Fruit fly (Drosophila melanogaster): ENCODE measurements around the gene Deaf1.

Gene Deaf1

dm6 chr3L:19833227-19833626 lies 15.3 kb downstream of the Deaf1 start (continued):
- TF ChIP-seq dac (GFP tag; optimal IDR thresholded peaks at IDR 0.05) (no peak), CG8319 (GFP tag; optimal IDR thresholded peaks at IDR 0.05) (no peak), CG32006 (GFP tag; optimal IDR thresholded peaks at IDR 0.05) (no peak), dsx (GFP tag; optimal IDR thresholded peaks at IDR 0.05; ENCODE audit: poor library complexity, severe bottlenecking) (no peak), Ets21C (GFP tag; optimal IDR thresholded peaks at IDR 0.05) (no peak), CG4318 (GFP tag; optimal IDR thresholded peaks at IDR 0.05) (no peak), CG9139 (GFP tag; optimal IDR thresholded peaks at IDR 0.05) (no peak), CG8119 (GFP tag; IDR thresholded peaks at IDR 0.05) (peak; percentile 22; the same call in 1 of the 3 replicates), Eip75B (GFP tag; optimal IDR thresholded peaks at IDR 0.05) (no peak), CG15336 (GFP tag; IDR thresholded peaks at IDR 0.05) (0 out of 2 replicates have a peak, but pooled peaks have one; percentile 12), CG16779 (tag; optimal IDR thresholded peaks at IDR 0.05) (no peak), CG1621 (tag; optimal IDR thresholded peaks at IDR 0.05) (no peak), fd59A (GFP tag; optimal IDR thresholded peaks at IDR 0.05) (no peak), Gug (GFP tag; IDR thresholded peaks at IDR 0.05) (no peak), CG3032 (tag; optimal IDR thresholded peaks at IDR 0.05) (no peak), Lpt (GFP tag; optimal IDR thresholded peaks at IDR 0.05) (no peak), Hr4 (GFP tag; optimal IDR thresholded peaks at IDR 0.05) (no peak), cyc (GFP tag; optimal IDR thresholded peaks at IDR 0.05) (no peak), CG31627 (GFP tag; optimal IDR thresholded peaks at IDR 0.05) (no peak), esn (GFP tag; optimal IDR thresholded peaks at IDR 0.05) (peak; percentile 54), spab (GFP tag; optimal IDR thresholded peaks at IDR 0.05) (no peak), vri (GFP tag; optimal IDR thresholded peaks at IDR 0.05) (no peak), Hr39 (GFP tag; optimal IDR thresholded peaks at IDR 0.05) (no peak), CG34406 (GFP tag; optimal IDR thresholded peaks at IDR 0.05) (no peak)

DNA sequence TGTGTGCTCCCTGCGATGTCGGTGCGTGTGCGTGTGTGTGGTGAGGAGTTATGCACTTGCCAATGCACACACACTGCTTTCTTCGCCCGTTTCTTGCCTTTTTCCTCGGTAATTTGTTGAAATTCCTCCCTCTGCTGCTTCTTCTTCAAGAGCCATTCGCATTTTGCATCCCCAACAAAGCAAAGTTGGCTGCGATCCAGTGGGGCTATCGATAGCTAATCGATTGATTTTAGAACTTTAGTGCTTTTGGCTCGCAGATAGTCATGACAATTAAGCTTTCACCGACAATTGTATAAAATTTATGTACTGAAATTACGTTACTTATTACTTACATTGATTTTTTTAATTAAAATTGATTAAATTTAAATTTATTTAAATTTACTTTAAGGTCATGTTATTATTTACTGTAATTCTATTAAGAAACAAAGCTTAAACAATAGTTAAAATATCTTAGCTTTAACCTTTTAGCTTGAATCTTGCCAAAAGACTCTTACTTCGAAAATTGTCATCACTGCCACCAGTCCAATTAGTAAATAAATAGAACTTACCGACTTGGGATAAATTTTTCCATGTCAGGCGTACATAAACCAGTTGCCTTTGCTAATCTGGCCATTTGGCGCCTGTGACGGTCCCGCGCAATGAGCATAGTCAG lies 16.3 kb downstream of the Deaf1 start, which contains the start of the genes trc and CG32221:
trc (minus strand) TSS at position 162 of the 652 bp plus-strand sequence.
CG32221 (plus strand) TSS at position 528 of the 652 bp plus-strand sequence.
- TF ChIP-seq dsx (GFP tag; optimal IDR thresholded peaks at IDR 0.05; ENCODE audit: poor library complexity, severe bottlenecking): no peak
- peak; percentile 36 for TF ChIP-seq Sox14 (GFP tag; optimal IDR thresholded peaks at IDR 0.05)
- TF ChIP-seq fkh (GFP tag; optimal IDR thresholded peaks at IDR 0.05): no peak
- no peak for TF ChIP-seq CG10631 (GFP tag; optimal IDR thresholded peaks at IDR 0.05)
- TF ChIP-seq CG31627 (GFP tag; optimal IDR thresholded peaks at IDR 0.05): peak; percentile 34
- TF ChIP-seq Sox102F (GFP tag; optimal IDR thresholded peaks at IDR 0.05): no peak
- TF ChIP-seq fd59A (GFP tag; optimal IDR thresholded peaks at IDR 0.05): no peak
- peak; percentile 35 for TF ChIP-seq esn (GFP tag; optimal IDR thresholded peaks at IDR 0.05)
- TF ChIP-seq vri (GFP tag; optimal IDR thresholded peaks at IDR 0.05): no peak
- TF ChIP-seq ss (GFP tag; optimal IDR thresholded peaks at IDR 0.05): no peak
- no peak for TF ChIP-seq topi (GFP tag; optimal IDR thresholded peaks at IDR 0.05)
- no peak for TF ChIP-seq spab (GFP tag; optimal IDR thresholded peaks at IDR 0.05)
- TF ChIP-seq CG8319 (GFP tag; optimal IDR thresholded peaks at IDR 0.05): no peak
- no peak for TF ChIP-seq CG4318 (GFP tag; optimal IDR thresholded peaks at IDR 0.05)
- TF ChIP-seq CG6163 (GFP tag; IDR thresholded peaks at IDR 0.05): peak; percentile 43; the same call in 2 of the 3 replicates
- TF ChIP-seq lz (GFP tag; optimal IDR thresholded peaks at IDR 0.05): no peak
- peak; percentile 29 for TF ChIP-seq CG3032 (tag; optimal IDR thresholded peaks at IDR 0.05)
- TF ChIP-seq salr (GFP tag; optimal IDR thresholded peaks at IDR 0.05): peak in 1 of 2 experiments; percentile 24
- TF ChIP-seq CG11902 (GFP tag; optimal IDR thresholded peaks at IDR 0.05): no peak
- TF ChIP-seq Smox (GFP tag; optimal IDR thresholded peaks at IDR 0.05): no peak
- no peak for TF ChIP-seq Met (GFP tag; optimal IDR thresholded peaks at IDR 0.05)
- no peak for TF ChIP-seq pdm3 (GFP tag; optimal IDR thresholded peaks at IDR 0.05)
- TF ChIP-seq CG3919 (GFP tag; optimal IDR thresholded peaks at IDR 0.05): no peak
- no peak for TF ChIP-seq Lpt (GFP tag; optimal IDR thresholded peaks at IDR 0.05)
- TF ChIP-seq Eip78C (GFP tag): no peak
- no peak for TF ChIP-seq acj6 (GFP tag; optimal IDR thresholded peaks at IDR 0.05)

All from whole organism, prepupa.